Worm (Caenorhabditis elegans) whole organism, L4 larva: ENCODE results near the gene max-2.

ENCODE experiments used
- dpl-1 ChIP-seq: fragments of 150-350 bp; optimal IDR thresholded peaks from 2 replicates; lab custom pipeline; 2014; ENCODE audit warnings: missing biosample characterization, missing genetic modification reagents, missing genetic modification characterization
- fos-1 ChIP-seq: fragments of 150-350 bp; optimal IDR thresholded peaks from 2 replicates; lab custom pipeline; 2014; ENCODE audit warnings: missing biosample characterization, missing genetic modification characterization
- jun-1 ChIP-seq: fragments of 150-350 bp; optimal IDR thresholded peaks from 2 replicates; lab custom pipeline; 2014; ENCODE audit warnings: missing biosample characterization, missing genetic modification reagents, missing genetic modification characterization
- nhr-48 ChIP-seq: sonication (generic microtip); optimal IDR thresholded peaks from 2 replicates; lab custom pipeline; 2016; ENCODE audit warnings: mild to moderate bottlenecking, missing genetic modification characterization, missing compliant biosample characterization
- php-3 ChIP-seq: fragments of 200-800 bp; sonication (Bioruptor generic); IDR thresholded peaks from 2 replicates; pipeline ENCODE4 v1.3.6; 2022; ENCODE audit warnings: missing genetic modification reagents, missing genetic modification characterization, missing compliant biosample characterization

- TF ChIP-seq fos-1 (tag; lab: Kevin White, UChicago) = no peak
- TF ChIP-seq php-3 (GFP tag; lab: Robert Waterston, UW) = peak; percentile 89
- TF ChIP-seq jun-1 (tag; lab: Kevin White, UChicago) = no peak
- TF ChIP-seq dpl-1 (GFP tag; lab: Kevin White, UChicago) = peak; percentile 35
- peak; percentile 37 for TF ChIP-seq nhr-48 (tag; lab: Kevin White, UChicago)
Observed at ce11 chrII:12996249-12996648, 29.4 kb downstream of the max-2 start, which contains the start of gene hphd-1.
